Worm (Caenorhabditis elegans) whole organism, L1 larva: Measurements from ENCODE around the gene bus-17.

ENCODE experiments used
- fkh-10 ChIP-seq: sonication (generic microtip); optimal IDR thresholded peaks from 2 replicates; lab custom pipeline; 2017; ENCODE audit warnings: missing biosample characterization, missing genetic modification reagents, missing genetic modification characterization
- pqm-1 ChIP-seq: sonication (generic microtip); optimal IDR thresholded peaks from 3 replicates; lab custom pipeline; 2017; ENCODE audit warnings: missing biosample characterization, missing genetic modification characterization
- unc-62 ChIP-seq: fragments of 150-350 bp; optimal IDR thresholded peaks from 2 replicates; lab custom pipeline; 2014; ENCODE audit warnings: missing biosample characterization, missing genetic modification reagents, missing genetic modification characterization

DNA sequence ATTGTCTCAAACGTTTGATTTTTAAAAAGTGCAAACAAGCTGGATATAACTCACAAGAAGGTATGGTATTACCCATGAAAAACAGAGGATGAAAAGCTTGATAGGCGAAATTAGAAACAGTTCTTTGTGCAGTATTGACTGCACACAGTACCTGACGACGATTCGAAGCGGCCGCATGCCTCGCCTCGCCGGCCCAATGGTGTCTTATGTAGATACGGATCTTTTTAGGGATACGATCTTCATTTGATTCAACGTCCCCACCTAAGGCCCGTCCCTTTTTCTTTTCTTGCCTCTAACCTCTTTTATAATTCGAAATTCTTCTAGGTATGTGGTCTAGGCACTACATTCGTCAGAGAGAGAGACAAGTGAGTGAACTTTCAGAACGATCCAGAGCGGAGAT is at the start of gene bus-17:
- TF ChIP-seq fkh-10 (GFP tag; lab: Kevin White, UChicago), result no peak
- TF ChIP-seq pqm-1, result no peak
- TF ChIP-seq unc-62 (GFP tag; lab: Kevin White, UChicago), result no peak
